Worm (Caenorhabditis elegans) whole organism, young adult: ENCODE measurements around the gene str-103.

ENCODE experiments used
- C06A6.2 ChIP-seq: fragments of 200-800 bp; sonication (Bioruptor generic); conservative IDR thresholded peaks from 2 replicates; pipeline ENCODE4 v1.3.6; 2022; ENCODE audit warnings: missing genetic modification characterization, missing compliant biosample characterization
- D2030.7 ChIP-seq: fragments of 200-800 bp; sonication (Bioruptor generic); IDR thresholded peaks from 2 replicates; pipeline ENCODE4 v1.3.6; 2022; ENCODE audit warnings: missing genetic modification reagents, missing genetic modification characterization, missing compliant biosample characterization
- F23B12.7 ChIP-seq: sonication (generic microtip); optimal IDR thresholded peaks from 2 replicates; lab custom pipeline; 2017; ENCODE audit warnings: missing genetic modification characterization, mild to moderate bottlenecking, missing compliant biosample characterization, antibody characterized with exemption, moderate library complexity; ENCODE audit not compliant: insufficient read depth
- F52B5.7 ChIP-seq: sonication (generic microtip); optimal IDR thresholded peaks from 2 replicates; lab custom pipeline; 2016; ENCODE audit warnings: mild to moderate bottlenecking, missing genetic modification characterization, missing compliant biosample characterization
- F57A8.1 ChIP-seq: fragments of 200-800 bp; sonication (Bioruptor generic); optimal IDR thresholded peaks from 2 replicates; lab custom pipeline; 2018; ENCODE audit warnings: mild to moderate bottlenecking, missing genetic modification characterization, moderate library complexity, missing compliant biosample characterization
- Y67H2A.10 ChIP-seq: fragments of 200-800 bp; sonication (Bioruptor generic); conservative IDR thresholded peaks from 2 replicates; pipeline ENCODE4 v1.3.6; 2022; ENCODE audit warnings: missing genetic modification reagents, missing genetic modification characterization, missing compliant biosample characterization
- ZK185.1 ChIP-seq: sonication (generic microtip); optimal IDR thresholded peaks from 2 replicates; lab custom pipeline; 2016; ENCODE audit warnings: mild to moderate bottlenecking, missing genetic modification characterization, missing compliant biosample characterization; ENCODE audit not compliant: poor library complexity, severe bottlenecking
- aptf-3 ChIP-seq: fragments of 200-800 bp; sonication (Bioruptor generic); IDR thresholded peaks from 2 replicates; pipeline ENCODE4 v1.3.6; 2022; ENCODE audit warnings: missing genetic modification characterization, missing compliant biosample characterization
- attf-5 ChIP-seq: fragments of 200-800 bp; sonication (Bioruptor generic); optimal IDR thresholded peaks from 2 replicates; lab custom pipeline; 2018; ENCODE audit warnings: mild to moderate bottlenecking, missing genetic modification characterization, missing compliant biosample characterization
- ceh-27 ChIP-seq: fragments of 200-800 bp; sonication (Bioruptor generic); optimal IDR thresholded peaks from 2 replicates; lab custom pipeline; 2018; ENCODE audit warnings: mild to moderate bottlenecking, missing genetic modification characterization, moderate library complexity, missing compliant biosample characterization
- ceh-79 ChIP-seq: sonication (generic microtip); optimal IDR thresholded peaks from 2 replicates; lab custom pipeline; 2017; ENCODE audit warnings: mild to moderate bottlenecking, missing genetic modification characterization, missing compliant biosample characterization
- ceh-91 ChIP-seq: fragments of 200-800 bp; sonication (Bioruptor generic); IDR thresholded peaks from 2 replicates; pipeline ENCODE4 v1.3.6; 2022; ENCODE audit warnings: missing genetic modification reagents, missing genetic modification characterization, missing compliant biosample characterization
- dox-1 ChIP-seq: fragments of 200-800 bp; sonication (Bioruptor generic); IDR thresholded peaks from 2 replicates; pipeline ENCODE4 v1.3.6; 2022; ENCODE audit warnings: missing genetic modification reagents, missing genetic modification characterization, missing compliant biosample characterization
- egl-18 ChIP-seq: fragments of 200-800 bp; sonication (Bioruptor generic); IDR thresholded peaks from 2 replicates; pipeline ENCODE4 v1.3.6; 2022; ENCODE audit warnings: missing genetic modification reagents, missing genetic modification characterization, missing compliant biosample characterization
- ets-4 ChIP-seq: fragments of 200-800 bp; sonication (Bioruptor generic); optimal IDR thresholded peaks from 2 replicates; lab custom pipeline; 2018; ENCODE audit warnings: mild to moderate bottlenecking, missing genetic modification characterization, missing compliant biosample characterization
- hrde-1 ChIP-seq: sonication (generic microtip); optimal IDR thresholded peaks from 2 replicates; lab custom pipeline; 2016; ENCODE audit warnings: missing genetic modification characterization, mild to moderate bottlenecking, missing compliant biosample characterization, moderate library complexity, missing genotype, missing genetic modification reagents, borderline replicate concordance
- hsf-1 ChIP-seq: fragments of 200-800 bp; sonication (Bioruptor generic); IDR thresholded peaks from 2 replicates; pipeline ENCODE4 v1.3.6; 2022; ENCODE audit warnings: missing genetic modification reagents, missing genetic modification characterization, missing compliant biosample characterization
- lsl-1 ChIP-seq: fragments of 200-800 bp; sonication (Bioruptor generic); optimal IDR thresholded peaks from 2 replicates; lab custom pipeline; 2018; ENCODE audit warnings: mild to moderate bottlenecking, missing genetic modification characterization, moderate library complexity, missing compliant biosample characterization
- madf-10 ChIP-seq: sonication (generic microtip); optimal IDR thresholded peaks from 2 replicates; lab custom pipeline; 2016; ENCODE audit warnings: mild to moderate bottlenecking, missing genetic modification characterization, missing compliant biosample characterization
- mxl-1 ChIP-seq: sonication (generic microtip); optimal IDR thresholded peaks from 2 replicates; lab custom pipeline; 2016; ENCODE audit warnings: missing genetic modification characterization, missing compliant biosample characterization
- nfyb-1 ChIP-seq: fragments of 200-800 bp; sonication (Bioruptor generic); IDR thresholded peaks from 2 replicates; pipeline ENCODE4 v1.3.6; 2022; ENCODE audit warnings: missing genetic modification reagents, missing genetic modification characterization, missing compliant biosample characterization
- nhr-179 ChIP-seq: sonication (generic microtip); optimal IDR thresholded peaks from 2 replicates; lab custom pipeline; 2016; ENCODE audit warnings: mild to moderate bottlenecking, missing genetic modification characterization, missing compliant biosample characterization
- nhr-27 ChIP-seq: fragments of 200-800 bp; sonication (Bioruptor generic); optimal IDR thresholded peaks from 2 replicates; lab custom pipeline; 2018; ENCODE audit warnings: mild to moderate bottlenecking, missing genetic modification characterization, moderate library complexity, missing compliant biosample characterization
- nhr-80 ChIP-seq: sonication (generic microtip); optimal IDR thresholded peaks from 2 replicates; lab custom pipeline; 2016; ENCODE audit warnings: missing genetic modification characterization, missing compliant biosample characterization
- nhr-90 ChIP-seq: sonication (generic microtip); optimal IDR thresholded peaks from 2 replicates; lab custom pipeline; 2016; ENCODE audit warnings: missing genotype, mild to moderate bottlenecking, missing genetic modification characterization, missing compliant biosample characterization
- pbrm-1 ChIP-seq: fragments of 200-800 bp; sonication (Bioruptor generic); IDR thresholded peaks from 2 replicates; pipeline ENCODE4 v1.3.6; 2022; ENCODE audit warnings: missing genetic modification reagents, missing genetic modification characterization, missing compliant biosample characterization
- rcor-1 ChIP-seq: fragments of 200-800 bp; sonication (Bioruptor generic); IDR thresholded peaks from 2 replicates; pipeline ENCODE4 v1.3.6; 2022; ENCODE audit warnings: missing genetic modification reagents, missing genetic modification characterization, missing compliant biosample characterization
- rpc-1 ChIP-seq, 2 experiments: fragments of 150-350 bp in 1 of 2; sonication (generic microtip) in 1 of 2; optimal IDR thresholded peaks; 2 replicates each; lab custom pipeline; 2014 to 2018; ENCODE audit warnings: missing biosample characterization in 1 of 2, missing genetic modification characterization in 1 of 2, missing genetic modification reagents in 1 of 2, missing genotype in 1 of 2
- snpc-1.1 ChIP-seq: sonication (generic microtip); optimal IDR thresholded peaks from 2 replicates; lab custom pipeline; 2017; ENCODE audit warnings: missing genetic modification characterization, mild to moderate bottlenecking, missing compliant biosample characterization, antibody characterized with exemption, moderate library complexity, missing genotype, missing genetic modification reagents; ENCODE audit not compliant: insufficient read depth
- snpc-3.4 ChIP-seq: sonication (generic microtip); optimal IDR thresholded peaks from 2 replicates; lab custom pipeline; 2017; ENCODE audit warnings: missing genetic modification characterization, mild to moderate bottlenecking, missing compliant biosample characterization, antibody characterized with exemption, moderate library complexity, missing genotype, missing genetic modification reagents
- somi-1 ChIP-seq: fragments of 200-800 bp; sonication (Bioruptor generic); optimal IDR thresholded peaks from 2 replicates; lab custom pipeline; 2018; ENCODE audit warnings: mild to moderate bottlenecking, missing genetic modification characterization, missing compliant biosample characterization
- xnd-1 ChIP-seq: sonication (generic microtip); optimal IDR thresholded peaks from 2 replicates; lab custom pipeline; 2016; ENCODE audit warnings: missing genotype, missing genetic modification reagents, missing genetic modification characterization, missing compliant biosample characterization
- ztf-28 ChIP-seq: fragments of 200-800 bp; sonication (Bioruptor generic); IDR thresholded peaks from 2 replicates; pipeline ENCODE4 v1.3.6; 2022; ENCODE audit warnings: missing genetic modification reagents, missing genetic modification characterization, missing compliant biosample characterization
- ztf-3 ChIP-seq: fragments of 200-800 bp; sonication (Bioruptor generic); optimal IDR thresholded peaks from 2 replicates; lab custom pipeline; 2018; ENCODE audit warnings: mild to moderate bottlenecking, missing genetic modification characterization, missing compliant biosample characterization

Gene str-103

DNA sequence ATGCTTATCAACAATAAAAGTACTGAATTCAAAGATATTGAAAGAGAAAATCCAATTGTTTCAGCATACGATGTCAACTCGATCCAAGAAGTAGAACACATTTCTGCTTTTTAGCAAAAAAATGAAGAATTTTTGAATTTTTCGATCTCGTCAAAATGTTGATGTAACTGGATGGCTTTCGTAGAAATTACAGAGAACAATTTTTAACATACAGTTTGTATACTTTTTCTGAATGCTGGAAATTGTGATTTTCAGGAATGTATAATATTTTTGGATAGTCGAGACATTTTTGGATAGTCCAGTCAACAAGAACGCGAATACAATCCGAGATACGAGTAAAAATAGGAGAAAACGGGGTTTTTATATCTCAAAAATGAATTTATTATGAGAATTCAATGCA is at the start of gene str-103:
str-103 (minus strand) TSS at position 101 of the 400 bp plus-strand sequence.
- TF ChIP-seq nhr-80 (tag; lab: Kevin White, UChicago): no peak
- no peak for TF ChIP-seq lsl-1 (GFP tag; lab: Kevin White, UChicago)
- TF ChIP-seq F57A8.1 (GFP tag; lab: Kevin White, UChicago): no peak
- no peak for TF ChIP-seq hsf-1 (GFP tag; lab: Robert Waterston, UW)
- TF ChIP-seq ceh-79 (tag; lab: Kevin White, UChicago): no peak
- TF ChIP-seq ZK185.1 (tag; lab: Kevin White, UChicago): no peak
- TF ChIP-seq nfyb-1 (GFP tag; lab: Robert Waterston, UW): no peak
- no peak for TF ChIP-seq madf-10 (tag; lab: Kevin White, UChicago)
- TF ChIP-seq ceh-91 (GFP tag; lab: Robert Waterston, UW): no peak
- no peak for TF ChIP-seq mxl-1 (tag; lab: Kevin White, UChicago)
- no peak for TF ChIP-seq rcor-1 (GFP tag; lab: Robert Waterston, UW)
- no peak for TF ChIP-seq dox-1 (GFP tag; lab: Robert Waterston, UW)
- no peak for TF ChIP-seq ets-4
- TF ChIP-seq F23B12.7 (tag; lab: Kevin White, UChicago): no peak
- no peak for TF ChIP-seq nhr-179
- TF ChIP-seq snpc-3.4 (tag; lab: Kevin White, UChicago): no peak
- no peak for TF ChIP-seq attf-5 (GFP tag; lab: Kevin White, UChicago)
- TF ChIP-seq xnd-1 (tag; lab: Kevin White, UChicago): no peak
- TF ChIP-seq ztf-28: no peak

DNA sequence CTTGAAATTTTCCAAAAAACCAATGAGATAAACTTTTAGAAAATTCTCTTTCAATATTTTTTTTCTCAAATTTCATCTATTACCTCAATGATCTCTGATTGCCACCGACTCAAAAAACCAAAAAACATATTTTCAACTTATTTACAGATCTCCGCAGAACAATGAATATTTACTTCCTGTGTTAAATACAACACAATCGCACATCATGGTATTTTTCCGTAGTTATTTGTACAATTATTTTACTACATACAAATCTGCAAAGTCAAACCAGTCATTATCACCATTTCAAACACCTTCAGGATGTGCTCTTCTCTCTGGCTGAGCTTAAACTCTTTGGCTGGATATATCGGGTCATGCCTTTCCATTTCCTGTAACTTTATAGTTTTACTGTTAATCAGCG is 47.4 kb upstream of the str-103 start, which contains the start of gene str-108:
str-108 (plus strand) TSS at position 301 of the 400 bp plus-strand sequence.
- TF ChIP-seq nhr-27 (tag; lab: Kevin White, UChicago): no peak
- no peak for TF ChIP-seq mxl-1 (tag; lab: Kevin White, UChicago)
- no peak for TF ChIP-seq pbrm-1 (GFP tag; lab: Robert Waterston, UW)
- TF ChIP-seq rcor-1 (GFP tag; lab: Robert Waterston, UW): no peak
- no peak for TF ChIP-seq ztf-3 (GFP tag; lab: Kevin White, UChicago)
- TF ChIP-seq Y67H2A.10 (GFP tag; lab: Robert Waterston, UW): no peak
- TF ChIP-seq nhr-80 (tag; lab: Kevin White, UChicago): no peak
- TF ChIP-seq C06A6.2 (GFP tag; lab: Robert Waterston, UW): no peak
- TF ChIP-seq ceh-27 (GFP tag; lab: Kevin White, UChicago): no peak
- TF ChIP-seq hrde-1: no peak
- no peak for TF ChIP-seq aptf-3

ce11 chrV:16163719-16164118 is 45.2 kb upstream of the str-103 start, which contains the start of gene F10A3.12:
F10A3.12 (plus strand) TSS chrV:16164019.
- TF ChIP-seq rpc-1 (optimal IDR thresholded peaks at IDR 0.05; lab: Kevin White, UChicago) (no peak), rpc-1 (tag; optimal IDR thresholded peaks at IDR 0.05; lab: Kevin White, UChicago) (no peak), ceh-27 (GFP tag; lab: Kevin White, UChicago) (no peak), F52B5.7 (no peak), nhr-90 (tag; lab: Kevin White, UChicago) (no peak)

- TF ChIP-seq ztf-3 (GFP tag; lab: Kevin White, UChicago) (no peak), somi-1 (GFP tag; lab: Kevin White, UChicago) (no peak), snpc-1.1 (no peak), egl-18 (no peak), D2030.7 (GFP tag; lab: Robert Waterston, UW) (no peak)
These were observed 43.7 kb upstream of the str-103 start, which contains the start of the genes str-109 and F10A3.11 for ce11 chrV:16162124-16162735. str-109 (minus strand) TSS chrV:16162224. F10A3.11 (plus strand) TSS chrV:16162685.
